Worm (Caenorhabditis elegans) whole organism, midembryonic: Measurements from ENCODE around the gene srj-57.

Experiments used
- cog-1 ChIP-seq: sonication (generic microtip); optimal IDR thresholded peaks from 2 replicates; lab custom pipeline; 2016; ENCODE audit warnings: missing genetic modification characterization, missing compliant biosample characterization
- flt-1 ChIP-seq: fragments of 200-800 bp; sonication (Bioruptor generic); IDR thresholded peaks from 2 replicates; pipeline ENCODE4 v1.3.6; 2022; ENCODE audit warnings: missing genetic modification characterization, missing compliant biosample characterization
- klf-2 ChIP-seq: fragments of 200-800 bp; sonication (Bioruptor generic); conservative IDR thresholded peaks from 2 replicates; pipeline ENCODE4 v1.3.6; 2022; ENCODE audit warnings: missing genetic modification reagents, missing genetic modification characterization, missing compliant biosample characterization
- med-1 ChIP-seq: sonication (generic microtip); optimal IDR thresholded peaks from 2 replicates; lab custom pipeline; 2017; ENCODE audit warnings: missing genetic modification characterization, mild to moderate bottlenecking, missing compliant biosample characterization, antibody characterized with exemption, missing genetic modification reagents; ENCODE audit not compliant: insufficient read depth
- ztf-29 ChIP-seq: fragments of 200-800 bp; sonication (Bioruptor generic); IDR thresholded peaks from 2 replicates; pipeline ENCODE4 v1.3.6; 2022; ENCODE audit warnings: missing genetic modification reagents, missing genetic modification characterization, missing compliant biosample characterization

DNA sequence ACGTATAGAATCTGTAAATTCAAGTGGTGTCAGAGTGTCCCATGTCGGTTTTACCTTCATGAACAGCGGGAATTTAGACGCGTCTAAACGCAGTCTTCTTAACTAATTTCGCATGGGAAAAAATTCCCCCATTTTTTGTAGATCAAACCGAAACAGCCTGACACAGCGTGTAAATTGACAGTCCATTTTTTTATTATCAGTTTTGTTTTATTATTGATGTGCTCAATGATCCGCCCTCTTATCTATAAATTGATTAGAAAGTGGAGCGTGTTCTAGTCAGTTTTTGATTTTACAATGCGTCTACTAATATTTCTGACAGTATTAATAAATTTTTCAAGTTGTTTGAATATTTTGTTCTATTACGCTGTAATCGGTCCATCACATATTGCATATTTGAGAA lies 6.3 kb downstream of the srj-57 start, which contains the start of gene ugt-53:
- TF ChIP-seq ztf-29 (GFP tag; lab: Robert Waterston, UW) (no peak), cog-1 (tag; lab: Kevin White, UChicago) (no peak), klf-2 (no peak), flt-1 (GFP tag; lab: Robert Waterston, UW) (no peak), med-1 (GFP tag; lab: Kevin White, UChicago) (no peak)
